1 worm cellular context compared by ENCODE assay signal in the genomic region with DNA sequence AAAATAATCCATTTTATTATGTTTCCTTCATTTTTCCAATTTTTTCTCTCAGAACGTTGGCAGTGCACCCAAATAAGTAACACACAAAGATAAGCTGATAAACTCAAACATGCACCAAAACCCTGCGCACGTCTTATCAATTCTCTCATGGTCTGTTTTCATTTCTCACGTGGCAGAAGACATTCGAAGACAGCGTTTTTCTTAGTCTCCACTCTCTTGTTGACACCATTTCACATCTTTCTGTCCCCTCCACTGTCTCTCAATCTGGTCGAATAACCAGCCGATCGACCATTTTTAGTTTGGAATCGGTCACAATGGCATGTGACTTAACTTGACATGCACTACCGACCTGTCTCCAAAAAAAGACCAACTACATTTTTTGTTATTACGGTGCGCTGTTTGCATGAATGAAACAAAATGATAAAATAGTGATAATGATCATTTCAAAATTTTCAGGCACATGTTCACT.
TF ChIP-seq lines count a peak whose summit lies in the region.

A gene (plus strand): TSS at position 51 of the 469 bp plus-strand sequence.

TF ChIP-seq in whole organism, L1 larva, 84 proteins besides CTCF, POLR2A, EP300 and RAD21 (continued from another document):
- peak; percentile 23 for TF ChIP-seq skn-1 (tag; optimal IDR thresholded peaks at IDR 0.05; lab: Kevin White, UChicago)
- no peak for TF ChIP-seq hlh-4 (tag; optimal IDR thresholded peaks at IDR 0.05; lab: Kevin White, UChicago)
TF ChIP-seq in whole organism, L1 larva: peak in this region for 22.
